Worm (Caenorhabditis elegans) whole organism, L4 larva: ENCODE measurements around the gene ampd-1.

Source experiments
- F10B5.3 ChIP-seq: sonication (generic microtip); optimal IDR thresholded peaks from 2 replicates; lab custom pipeline; 2016; ENCODE audit warnings: mild to moderate bottlenecking, missing genetic modification characterization, missing compliant biosample characterization
- F37D6.2 ChIP-seq: sonication (generic microtip); optimal IDR thresholded peaks from 2 replicates; lab custom pipeline; 2016; ENCODE audit warnings: mild to moderate bottlenecking, missing genetic modification characterization, missing compliant biosample characterization
- T26A8.4 ChIP-seq: fragments of 200-800 bp; sonication (Bioruptor generic); IDR thresholded peaks from 2 replicates; pipeline ENCODE4 v1.3.6; 2022; ENCODE audit warnings: missing genetic modification characterization, missing compliant biosample characterization
- Y48G9A.11 ChIP-seq: fragments of 200-800 bp; sonication (Bioruptor generic); IDR thresholded peaks from 2 replicates; pipeline ENCODE4 v1.3.6; 2022; ENCODE audit warnings: missing genetic modification reagents, missing genetic modification characterization, missing compliant biosample characterization
- ZK546.5 ChIP-seq, 2 experiments: sonication (generic microtip); optimal IDR thresholded peaks; 2 replicates each; lab custom pipeline; 2017; ENCODE audit warnings: missing biosample characterization in 2 of 2, missing genetic modification characterization in 2 of 2
- aha-1 ChIP-seq: fragments of 150-350 bp; peaks from one replicate; lab custom pipeline; 2014; ENCODE audit warnings: missing biosample characterization, missing genetic modification characterization
- ceh-32 ChIP-seq: sonication (generic microtip); optimal IDR thresholded peaks from 2 replicates; lab custom pipeline; 2016; ENCODE audit warnings: mild to moderate bottlenecking, missing genetic modification characterization, missing compliant biosample characterization; ENCODE audit not compliant: poor library complexity
- ceh-44 ChIP-seq: fragments of 200-800 bp; sonication (Bioruptor generic); IDR thresholded peaks from 2 replicates; pipeline ENCODE4 v1.3.6; 2022; ENCODE audit warnings: missing genetic modification reagents, missing genetic modification characterization, missing compliant biosample characterization
- ceh-82 ChIP-seq: sonication (generic microtip); optimal IDR thresholded peaks from 2 replicates; lab custom pipeline; 2017; ENCODE audit warnings: missing biosample characterization, missing genetic modification characterization
- ces-1 ChIP-seq: fragments of 150-350 bp; sonication (generic microtip); optimal IDR thresholded peaks from 4 replicates; lab custom pipeline; 2014; ENCODE audit warnings: missing biosample characterization, missing genetic modification reagents, missing genetic modification characterization
- ctbp-1 ChIP-seq: fragments of 200-800 bp; sonication (Bioruptor generic); IDR thresholded peaks from 2 replicates; pipeline ENCODE4 v1.3.6; 2022; ENCODE audit warnings: missing genetic modification reagents, missing genetic modification characterization, missing compliant biosample characterization
- daf-16 ChIP-seq, 3 experiments: sonication (generic microtip); optimal IDR thresholded peaks; 2 replicates each; lab custom pipeline; 2016 to 2017; ENCODE audit warnings: missing genetic modification characterization in 3 of 3, missing genetic modification reagents in 3 of 3, mild to moderate bottlenecking in 2 of 3, missing compliant biosample characterization in 2 of 3, missing biosample characterization in 1 of 3, moderate library complexity in 1 of 3
- daf-19 ChIP-seq: fragments of 200-800 bp; sonication (Bioruptor generic); conservative IDR thresholded peaks from 2 replicates; pipeline ENCODE4 v1.3.6; 2022; ENCODE audit warnings: missing genetic modification characterization, missing compliant biosample characterization
- dmd-9 ChIP-seq: fragments of 200-800 bp; sonication (Bioruptor generic); IDR thresholded peaks from 2 replicates; pipeline ENCODE4 v1.3.6; 2022; ENCODE audit warnings: missing genetic modification reagents, missing genetic modification characterization, missing compliant biosample characterization
- fos-1 ChIP-seq: fragments of 150-350 bp; optimal IDR thresholded peaks from 2 replicates; lab custom pipeline; 2014; ENCODE audit warnings: missing biosample characterization, missing genetic modification characterization
- gei-8 ChIP-seq: fragments of 200-800 bp; sonication (Bioruptor generic); optimal IDR thresholded peaks from 2 replicates; lab custom pipeline; 2018; ENCODE audit warnings: mild to moderate bottlenecking, missing genetic modification characterization, missing compliant biosample characterization
- hlh-11 ChIP-seq: fragments of 200-800 bp; sonication (Bioruptor generic); optimal IDR thresholded peaks from 2 replicates; lab custom pipeline; 2018; ENCODE audit warnings: mild to moderate bottlenecking, missing genetic modification characterization, missing compliant biosample characterization
- hlh-30 ChIP-seq: sonication (generic microtip); optimal IDR thresholded peaks from 2 replicates; lab custom pipeline; 2017; ENCODE audit warnings: antibody characterized with exemption, mild to moderate bottlenecking, missing genetic modification characterization, missing compliant biosample characterization; ENCODE audit not compliant: insufficient read depth
- jun-1 ChIP-seq: fragments of 150-350 bp; optimal IDR thresholded peaks from 2 replicates; lab custom pipeline; 2014; ENCODE audit warnings: missing biosample characterization, missing genetic modification reagents, missing genetic modification characterization
- lim-7 ChIP-seq: fragments of 200-800 bp; sonication (Bioruptor generic); IDR thresholded peaks from 2 replicates; pipeline ENCODE4 v1.3.6; 2022; ENCODE audit warnings: missing genetic modification characterization, missing compliant biosample characterization
- lin-1 ChIP-seq: fragments of 200-800 bp; sonication (Bioruptor generic); IDR thresholded peaks from 2 replicates; pipeline ENCODE4 v1.3.6; 2022; ENCODE audit warnings: missing genetic modification reagents, missing genetic modification characterization, missing compliant biosample characterization
- lin-29 ChIP-seq: fragments of 200-800 bp; sonication (Bioruptor generic); IDR thresholded peaks from 2 replicates; pipeline ENCODE4 v1.3.6; 2022; ENCODE audit warnings: missing genetic modification reagents, missing genetic modification characterization, missing compliant biosample characterization
- lsy-2 ChIP-seq, 2 experiments: fragments of 150-350 bp in 1 of 2; sonication (generic microtip) in 1 of 2; optimal IDR thresholded peaks; 2 replicates each; lab custom pipeline; 2014 to 2017; ENCODE audit warnings: missing biosample characterization in 2 of 2, missing genetic modification characterization in 2 of 2
- mdl-1 ChIP-seq, 2 experiments: fragments of 150-350 bp in 1 of 2; sonication (generic microtip) in 1 of 2; optimal IDR thresholded peaks; 2 replicates each; lab custom pipeline; 2014 to 2017; ENCODE audit warnings: missing biosample characterization in 2 of 2, missing genetic modification characterization in 2 of 2
- mdt-29 ChIP-seq: fragments of 200-800 bp; sonication (Bioruptor generic); IDR thresholded peaks from 2 replicates; pipeline ENCODE4 v1.3.6; 2022; ENCODE audit warnings: missing genetic modification reagents, missing genetic modification characterization, missing compliant biosample characterization
- mes-2 ChIP-seq: sonication (generic microtip); optimal IDR thresholded peaks from 2 replicates; lab custom pipeline; 2016; ENCODE audit warnings: missing genotype, mild to moderate bottlenecking, missing genetic modification characterization, missing compliant biosample characterization; ENCODE audit not compliant: poor library complexity, severe bottlenecking
- mxl-2 ChIP-seq: fragments of 200-800 bp; sonication (Bioruptor generic); conservative IDR thresholded peaks from 2 replicates; pipeline ENCODE4 v1.3.6; 2022; ENCODE audit warnings: missing genetic modification reagents, missing genetic modification characterization, missing compliant biosample characterization
- mxl-3 ChIP-seq: fragments of 200-800 bp; sonication (Bioruptor generic); optimal IDR thresholded peaks from 2 replicates; lab custom pipeline; 2018; ENCODE audit warnings: mild to moderate bottlenecking, missing genetic modification characterization, missing compliant biosample characterization
- nhr-11 ChIP-seq: fragments of 150-350 bp; optimal IDR thresholded peaks from 2 replicates; lab custom pipeline; 2014; ENCODE audit warnings: missing biosample characterization, missing genetic modification characterization
- nhr-25 ChIP-seq: sonication (generic microtip); optimal IDR thresholded peaks from 2 replicates; lab custom pipeline; 2017; ENCODE audit warnings: missing genetic modification characterization, mild to moderate bottlenecking, missing compliant biosample characterization, antibody characterized with exemption, moderate library complexity, borderline replicate concordance; ENCODE audit not compliant: insufficient read depth
- nhr-41 ChIP-seq: fragments of 200-800 bp; sonication (Bioruptor generic); IDR thresholded peaks from 2 replicates; pipeline ENCODE4 v1.3.6; 2022; ENCODE audit warnings: missing genetic modification reagents, missing genetic modification characterization, missing compliant biosample characterization
- nhr-48 ChIP-seq: sonication (generic microtip); optimal IDR thresholded peaks from 2 replicates; lab custom pipeline; 2016; ENCODE audit warnings: mild to moderate bottlenecking, missing genetic modification characterization, missing compliant biosample characterization
- nhr-76 ChIP-seq: fragments of 150-350 bp; optimal IDR thresholded peaks from 2 replicates; lab custom pipeline; 2014; ENCODE audit warnings: missing biosample characterization, missing genetic modification characterization
- pha-4 ChIP-seq, 2 experiments: fragments of 150-350 bp in 1 of 2; fragments of 200-800 bp in 1 of 2; sonication (Bioruptor generic) in 1 of 2; IDR thresholded peaks in 1 of 2; optimal IDR thresholded peaks in 1 of 2; 2 replicates each; pipeline versions ENCODE4 v1.3.6 to Lab custom; 2014 to 2022; ENCODE audit warnings: missing genetic modification characterization in 2 of 2, missing genetic modification reagents in 2 of 2, missing biosample characterization in 1 of 2, missing compliant biosample characterization in 1 of 2
- php-3 ChIP-seq: fragments of 200-800 bp; sonication (Bioruptor generic); IDR thresholded peaks from 2 replicates; pipeline ENCODE4 v1.3.6; 2022; ENCODE audit warnings: missing genetic modification reagents, missing genetic modification characterization, missing compliant biosample characterization
- rbr-2 ChIP-seq: sonication (generic microtip); optimal IDR thresholded peaks from 2 replicates; lab custom pipeline; 2016; ENCODE audit warnings: missing genotype, missing genetic modification characterization, missing compliant biosample characterization
- saeg-2 ChIP-seq: fragments of 200-800 bp; sonication (Bioruptor generic); IDR thresholded peaks from 2 replicates; pipeline ENCODE4 v1.3.6; 2022; ENCODE audit warnings: missing genetic modification reagents, missing genetic modification characterization, missing compliant biosample characterization
- set-16 ChIP-seq: fragments of 200-800 bp; sonication (Bioruptor generic); IDR thresholded peaks from 2 replicates; pipeline ENCODE4 v1.3.6; 2022; ENCODE audit warnings: missing genetic modification reagents, missing genetic modification characterization, missing compliant biosample characterization
- snpc-4 ChIP-seq: fragments of 150-350 bp; optimal IDR thresholded peaks from 2 replicates; lab custom pipeline; 2014; ENCODE audit warnings: missing biosample characterization, missing genetic modification characterization
- spr-3 ChIP-seq: fragments of 200-800 bp; sonication (Bioruptor generic); optimal IDR thresholded peaks from 2 replicates; lab custom pipeline; 2018; ENCODE audit warnings: mild to moderate bottlenecking, missing genetic modification characterization, missing compliant biosample characterization
- tra-1 ChIP-seq: fragments of 200-800 bp; sonication (Bioruptor generic); IDR thresholded peaks from 2 replicates; pipeline ENCODE4 v1.3.6; 2022; ENCODE audit warnings: missing genetic modification reagents, missing genetic modification characterization, missing compliant biosample characterization
- unc-39 ChIP-seq: sonication (generic microtip); optimal IDR thresholded peaks from 2 replicates; lab custom pipeline; 2017; ENCODE audit warnings: missing biosample characterization, missing genetic modification characterization
- zip-2 ChIP-seq: fragments of 150-350 bp; optimal IDR thresholded peaks from 2 replicates; lab custom pipeline; 2014; ENCODE audit warnings: missing biosample characterization, missing genetic modification characterization
- ztf-11 ChIP-seq: fragments of 150-350 bp; optimal IDR thresholded peaks from 2 replicates; lab custom pipeline; 2014; ENCODE audit warnings: missing biosample characterization, missing genetic modification characterization

The ampd-1 gene

ce11 chrII:5182451-5182850, 20.7 kb upstream of the ampd-1 start (continued):
- TF ChIP-seq tra-1 (peak; percentile 83), F10B5.3 (tag; lab: Kevin White, UChicago) (no peak), T26A8.4 (GFP tag; lab: Robert Waterston, UW) (peak; percentile 63), unc-39 (tag; lab: Kevin White, UChicago) (no peak), nhr-48 (tag; lab: Kevin White, UChicago) (peak; percentile 82), ztf-11 (tag; lab: Kevin White, UChicago) (no peak), mxl-2 (GFP tag; lab: Robert Waterston, UW) (peak; percentile 57; the same call in 1 of the 2 replicates), saeg-2 (0 out of 2 replicates have a peak, but pooled peaks have one; percentile 24), lin-29 (GFP tag; lab: Robert Waterston, UW) (no peak), ceh-82 (tag; lab: Kevin White, UChicago) (no peak), lsy-2 (tag; optimal IDR thresholded peaks at IDR 0.05; lab: Kevin White, UChicago) (peak; percentile 54 to 74), jun-1 (tag; lab: Kevin White, UChicago) (peak; percentile 17), mdt-29 (GFP tag; lab: Robert Waterston, UW) (peak; percentile 53; the same call in 1 of the 2 replicates), hlh-30 (tag; lab: Kevin White, UChicago) (peak; percentile 98), ZK546.5 (tag; optimal IDR thresholded peaks at IDR 0.05; lab: Kevin White, UChicago) (no peak), nhr-76 (tag; lab: Kevin White, UChicago) (no peak), ctbp-1 (peak; percentile 15; the same call in 1 of the 2 replicates), rbr-2 (tag; lab: Kevin White, UChicago) (peak; percentile 49), mxl-3 (GFP tag; lab: Kevin White, UChicago) (peak; percentile 94), pha-4 (GFP tag; IDR thresholded peaks at IDR 0.05; lab: Robert Waterston, UW) (no peak), pha-4 (tag; optimal IDR thresholded peaks at IDR 0.05; lab: Kevin White, UChicago) (no peak)

ce11 chrII:5183207-5183606, 19.9 kb upstream of the ampd-1 start:
- TF ChIP-seq hlh-11 (tag; lab: Kevin White, UChicago) (no peak), mes-2 (tag; lab: Kevin White, UChicago) (no peak), dmd-9 (no peak), hlh-30 (tag; lab: Kevin White, UChicago) (no peak), ceh-44 (GFP tag; lab: Robert Waterston, UW) (no peak), php-3 (GFP tag; lab: Robert Waterston, UW) (no peak), Y48G9A.11 (GFP tag; lab: Robert Waterston, UW) (no peak), nhr-25 (tag; lab: Kevin White, UChicago) (no peak), F37D6.2 (tag; lab: Kevin White, UChicago) (no peak), lim-7 (no peak)

ce11 chrII:5184661-5185545, 18.2 kb upstream of the ampd-1 start:
- no peak for TF ChIP-seq snpc-4 (tag; lab: Kevin White, UChicago)
- no peak for TF ChIP-seq set-16 (GFP tag; lab: Robert Waterston, UW)
- no peak for TF ChIP-seq lin-1 (GFP tag; lab: Robert Waterston, UW)
- no peak for TF ChIP-seq rbr-2 (tag; lab: Kevin White, UChicago)
- no peak for TF ChIP-seq nhr-41 (GFP tag; lab: Robert Waterston, UW)
- no peak for TF ChIP-seq nhr-11 (tag; lab: Kevin White, UChicago)
- TF ChIP-seq mdt-29 (GFP tag; lab: Robert Waterston, UW) = no peak
- no peak for TF ChIP-seq daf-16 (GFP tag; optimal IDR thresholded peaks at IDR 0.05; lab: Kevin White, UChicago)
- peak; percentile 77 for TF ChIP-seq daf-16 (tag; optimal IDR thresholded peaks at IDR 0.05; lab: Kevin White, UChicago)
- no peak for TF ChIP-seq ces-1
- TF ChIP-seq ZK546.5 (tag; optimal IDR thresholded peaks at IDR 0.05; lab: Kevin White, UChicago) = no peak
- TF ChIP-seq daf-19 (GFP tag; lab: Robert Waterston, UW) = no peak
- no peak for TF ChIP-seq aha-1 (tag; lab: Kevin White, UChicago)
- no peak for TF ChIP-seq dmd-9
- TF ChIP-seq fos-1 (tag; lab: Kevin White, UChicago) = no peak
- no peak for TF ChIP-seq ztf-11 (tag; lab: Kevin White, UChicago)
- TF ChIP-seq spr-3 (GFP tag; lab: Kevin White, UChicago) = no peak
- no peak for TF ChIP-seq gei-8 (GFP tag; lab: Kevin White, UChicago)
- no peak for TF ChIP-seq ceh-32
- peak in 1 of 2 experiments; percentile 18 for TF ChIP-seq mdl-1 (tag; optimal IDR thresholded peaks at IDR 0.05; lab: Kevin White, UChicago)
- no peak for TF ChIP-seq zip-2 (tag; lab: Kevin White, UChicago)
